Worm (Caenorhabditis elegans): ENCODE measurements around the gene C14E2.1.
A peak's percentile ranks its signal among the peaks of the same experiment; 100 is the strongest.

C14E2.1 gene

ce11 chrX:1845493-1845892, 19.2 kb downstream of the C14E2.1 start, which contains the start of gene T26C11.4:
TSS of gene T26C11.4 (minus strand) at chrX:1845546.
- TF ChIP-seq elt-1 (tag; optimal IDR thresholded peaks at IDR 0.05; ENCODE audit: borderline replicate concordance, insufficient read depth) (no peak), pha-4 (tag; optimal IDR thresholded peaks at IDR 0.05) (peak; percentile 3), ces-1 (GFP tag; optimal IDR thresholded peaks at IDR 0.05) (peak; percentile 15), ceh-39 (tag; optimal IDR thresholded peaks at IDR 0.05) (peak; percentile 67), nhr-28 (tag; optimal IDR thresholded peaks at IDR 0.05) (no peak), snpc-4 (tag; optimal IDR thresholded peaks at IDR 0.05) (no peak), mep-1 (tag; optimal IDR thresholded peaks at IDR 0.05) (peak; percentile 5)

DNA sequence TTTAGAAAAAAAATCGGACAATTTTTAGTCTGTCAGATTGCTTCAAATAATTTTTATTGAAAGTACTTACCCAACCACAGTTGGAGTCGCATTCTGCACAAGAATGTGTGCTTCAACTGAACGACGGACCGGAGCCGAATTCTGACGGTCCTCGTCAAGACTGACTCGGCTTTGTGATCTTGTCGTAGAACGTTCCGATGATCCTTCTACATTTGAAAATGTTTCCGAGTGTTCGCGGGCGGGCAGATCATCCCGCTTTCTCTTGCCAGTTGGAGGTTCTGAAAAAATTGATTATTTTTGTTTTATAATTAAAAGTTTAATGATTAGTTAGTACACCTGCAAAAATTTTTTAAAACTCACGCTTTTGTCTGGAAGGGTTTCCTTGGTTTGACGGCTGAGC, 21.4 kb downstream of the C14E2.1 start:
- TF ChIP-seq tbx-8 (GFP tag; optimal IDR thresholded peaks at IDR 0.05), result no peak

ce11 chrX:1848575-1848974, 22.3 kb downstream of the C14E2.1 start, which contains the start of gene ceh-41:
TSS of gene ceh-41 (minus strand) at chrX:1848675.
- TF ChIP-seq blmp-1 (tag; optimal IDR thresholded peaks at IDR 0.05), result no peak
- no peak for TF ChIP-seq elt-3 (tag; optimal IDR thresholded peaks at IDR 0.05)
- TF ChIP-seq flh-1 (GFP tag; optimal IDR thresholded peaks at IDR 0.05), result no peak
- TF ChIP-seq sptf-1 (tag; optimal IDR thresholded peaks at IDR 0.05), result no peak
- TF ChIP-seq pha-4 (tag; optimal IDR thresholded peaks at IDR 0.05), result no peak
- no peak for TF ChIP-seq lin-32 (GFP tag; optimal IDR thresholded peaks at IDR 0.05)
- no peak for TF ChIP-seq bed-3 (GFP tag; optimal IDR thresholded peaks at IDR 0.05)
- no peak for TF ChIP-seq unc-39 (tag; optimal IDR thresholded peaks at IDR 0.05)
- TF ChIP-seq snpc-4 (tag; optimal IDR thresholded peaks at IDR 0.05), result no peak
- no peak for TF ChIP-seq mep-1 (tag; optimal IDR thresholded peaks at IDR 0.05)
- TF ChIP-seq mab-5 (tag; optimal IDR thresholded peaks at IDR 0.05), result no peak
- TF ChIP-seq lsy-2 (tag; optimal IDR thresholded peaks at IDR 0.05), result no peak
- TF ChIP-seq drap-1 (GFP tag; optimal IDR thresholded peaks at IDR 0.05), result no peak

DNA sequence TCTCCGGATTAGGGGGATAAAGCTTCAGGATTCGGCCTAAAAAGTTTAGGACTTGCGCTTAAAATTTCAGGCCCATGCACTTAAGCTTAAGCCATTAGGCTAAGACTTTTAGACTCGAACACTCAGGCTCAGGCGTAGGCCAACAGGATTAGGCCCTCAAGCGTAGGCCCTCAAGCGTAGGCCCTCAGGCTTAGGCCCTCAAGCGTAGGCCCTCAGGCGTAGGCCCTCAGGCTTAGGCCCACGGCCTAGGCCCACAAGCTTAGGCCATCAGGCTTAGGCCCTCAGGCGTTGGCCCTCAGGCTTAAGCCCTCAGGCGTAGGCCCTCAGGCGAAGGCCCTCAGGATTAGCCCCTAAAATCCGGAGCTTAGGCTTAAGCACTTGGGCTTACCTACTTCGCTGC, 24.3 kb downstream of the C14E2.1 start:
- TF ChIP-seq snpc-4 (tag; optimal IDR thresholded peaks at IDR 0.05) (no peak), sptf-1 (tag; optimal IDR thresholded peaks at IDR 0.05) (peak; percentile 46)

DNA sequence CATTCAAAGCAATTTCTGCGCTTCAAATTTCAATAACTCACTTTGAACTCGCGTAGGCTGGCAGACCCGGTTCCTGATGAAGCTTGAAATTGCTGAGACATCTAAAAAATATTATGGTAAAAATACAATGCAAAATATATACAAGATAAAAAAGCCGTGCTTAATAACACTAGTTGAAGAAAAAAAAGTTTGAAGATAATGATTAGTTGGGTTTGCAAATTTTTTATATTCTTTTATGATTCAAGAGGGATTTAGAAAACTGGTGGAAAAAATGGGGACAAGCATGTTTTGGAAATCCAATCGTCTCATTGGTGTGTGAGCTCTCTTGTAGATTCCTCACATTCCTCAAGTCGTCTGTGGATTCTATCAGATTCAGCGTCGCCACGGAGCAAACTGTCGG, 26.4 kb downstream of the C14E2.1 start, which contains the start of gene ceh-21:
TSS of gene ceh-21 (minus strand) at position 101 of the 400 bp plus-strand sequence.
- TF ChIP-seq nhr-237 (tag; optimal IDR thresholded peaks at IDR 0.05) (no peak), M03D4.4 (tag; optimal IDR thresholded peaks at IDR 0.05) (no peak), unc-62 (GFP tag; optimal IDR thresholded peaks at IDR 0.05) (no peak), ceh-43 (GFP tag; optimal IDR thresholded peaks at IDR 0.05) (no peak), unc-120 (tag; optimal IDR thresholded peaks at IDR 0.05; ENCODE audit: poor library complexity, severe bottlenecking) (no peak), zip-8 (tag; optimal IDR thresholded peaks at IDR 0.05) (no peak), elt-3 (tag; optimal IDR thresholded peaks at IDR 0.05) (no peak), mls-2 (tag; optimal IDR thresholded peaks at IDR 0.05) (no peak), nhr-28 (tag; optimal IDR thresholded peaks at IDR 0.05) (no peak), lin-13 (tag; optimal IDR thresholded peaks at IDR 0.05) (no peak), ceh-83 (GFP tag; optimal IDR thresholded peaks at IDR 0.05) (no peak), ham-2 (GFP tag; optimal IDR thresholded peaks at IDR 0.05) (no peak), drap-1 (GFP tag; optimal IDR thresholded peaks at IDR 0.05) (no peak), flh-1 (GFP tag; optimal IDR thresholded peaks at IDR 0.05) (no peak), elt-1 (tag; optimal IDR thresholded peaks at IDR 0.05; ENCODE audit: borderline replicate concordance, insufficient read depth) (no peak), mab-5 (tag; optimal IDR thresholded peaks at IDR 0.05) (no peak), mep-1 (tag; optimal IDR thresholded peaks at IDR 0.05) (no peak), nhr-2 (tag; optimal IDR thresholded peaks at IDR 0.05) (no peak)

DNA sequence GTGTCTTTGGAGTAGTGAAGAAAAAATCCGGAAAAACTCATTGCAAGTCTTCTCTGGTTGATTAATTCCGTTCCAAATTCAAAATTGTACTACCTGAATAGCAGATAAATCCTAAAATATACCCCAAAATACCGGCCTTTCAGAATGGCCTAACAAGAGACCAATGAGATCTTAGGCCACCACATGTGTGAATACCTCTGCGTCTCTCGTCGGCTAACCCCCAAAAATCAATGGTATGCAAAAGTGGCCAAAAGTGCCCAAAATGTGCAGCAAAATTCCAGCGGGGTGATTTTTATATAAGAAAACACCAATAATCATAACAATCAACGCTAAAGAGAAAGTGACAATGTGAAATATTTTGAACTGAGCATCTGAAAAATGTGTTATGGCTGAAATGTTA, 27.3 kb downstream of the C14E2.1 start, which contains the start of gene T26C11.9:
TSS of gene T26C11.9 (minus strand) at position 254 of the 400 bp plus-strand sequence.
- TF ChIP-seq nhr-28 (tag; optimal IDR thresholded peaks at IDR 0.05) (no peak), zip-8 (tag; optimal IDR thresholded peaks at IDR 0.05) (no peak), nhr-12 (tag; optimal IDR thresholded peaks at IDR 0.05) (no peak), sem-2 (GFP tag; optimal IDR thresholded peaks at IDR 0.05) (no peak), bed-3 (GFP tag; optimal IDR thresholded peaks at IDR 0.05) (no peak), unc-120 (tag; optimal IDR thresholded peaks at IDR 0.05; ENCODE audit: poor library complexity, severe bottlenecking) (peak; percentile 4), sptf-1 (tag; optimal IDR thresholded peaks at IDR 0.05) (no peak), lsy-2 (tag; optimal IDR thresholded peaks at IDR 0.05) (no peak), ces-1 (GFP tag; optimal IDR thresholded peaks at IDR 0.05) (peak; percentile 17), lin-13 (tag; optimal IDR thresholded peaks at IDR 0.05) (no peak), unc-62 (GFP tag; optimal IDR thresholded peaks at IDR 0.05) (no peak)
